Worm (Caenorhabditis elegans) whole organism, L3 larva: ENCODE results near the gene pstk-1.

Experiments
- R02D3.7 ChIP-seq: fragments of 150-350 bp; optimal IDR thresholded peaks from 2 replicates; lab custom pipeline; 2014; ENCODE audit warnings: missing biosample characterization, missing genetic modification characterization
- ZK546.5 ChIP-seq: sonication (generic microtip); optimal IDR thresholded peaks from 2 replicates; lab custom pipeline; 2017; ENCODE audit warnings: missing biosample characterization, missing genetic modification characterization
- aly-2 ChIP-seq: fragments of 150-350 bp; optimal IDR thresholded peaks from 2 replicates; lab custom pipeline; 2014; ENCODE audit warnings: missing biosample characterization, missing genetic modification characterization
- ama-1 ChIP-seq: fragments of 150-350 bp; optimal IDR thresholded peaks from 2 replicates; lab custom pipeline; 2018
- ceh-16 ChIP-seq: sonication (generic microtip); optimal IDR thresholded peaks from 2 replicates; lab custom pipeline; 2017; ENCODE audit warnings: missing biosample characterization, missing genetic modification characterization
- ceh-28 ChIP-seq: fragments of 150-350 bp; optimal IDR thresholded peaks from 2 replicates; lab custom pipeline; 2014; ENCODE audit warnings: missing biosample characterization, missing genetic modification reagents, missing genetic modification characterization
- ceh-9 ChIP-seq: sonication (generic microtip); optimal IDR thresholded peaks from 2 replicates; lab custom pipeline; 2018; ENCODE audit warnings: missing biosample characterization, missing genetic modification characterization
- egl-27 ChIP-seq: sonication (generic microtip); optimal IDR thresholded peaks from 4 replicates; lab custom pipeline; 2017; ENCODE audit warnings: missing biosample characterization, missing genetic modification reagents, missing genetic modification characterization
- egl-5 ChIP-seq: fragments of 150-350 bp; optimal IDR thresholded peaks from 2 replicates; lab custom pipeline; 2017; ENCODE audit warnings: missing biosample characterization, missing genetic modification reagents, missing genetic modification characterization, inconsistent platforms
- elt-1 ChIP-seq: fragments of 150-350 bp; optimal IDR thresholded peaks from 2 replicates; lab custom pipeline; 2014; ENCODE audit warnings: missing biosample characterization, missing genetic modification characterization
- elt-2 ChIP-seq: sonication (generic microtip); optimal IDR thresholded peaks from 2 replicates; lab custom pipeline; 2016; ENCODE audit warnings: missing genetic modification reagents, mild to moderate bottlenecking, missing genetic modification characterization, missing compliant biosample characterization
- eor-1 ChIP-seq, 2 experiments: fragments of 150-350 bp; optimal IDR thresholded peaks; 2 replicates each; lab custom pipeline; 2014 to 2018; ENCODE audit warnings: missing biosample characterization in 2 of 2, missing genetic modification characterization in 2 of 2
- fkh-10 ChIP-seq: sonication (generic microtip); optimal IDR thresholded peaks from 2 replicates; lab custom pipeline; 2017; ENCODE audit warnings: missing biosample characterization, missing genetic modification reagents, missing genetic modification characterization
- fkh-2 ChIP-seq: fragments of 150-350 bp; optimal IDR thresholded peaks from 2 replicates; lab custom pipeline; 2014; ENCODE audit warnings: missing biosample characterization, missing genetic modification reagents, missing genetic modification characterization
- fos-1 ChIP-seq: fragments of 150-350 bp; optimal IDR thresholded peaks from 2 replicates; lab custom pipeline; 2014; ENCODE audit warnings: missing biosample characterization, missing genetic modification characterization
- hmg-11 ChIP-seq: sonication (generic microtip); optimal IDR thresholded peaks from 2 replicates; lab custom pipeline; 2016; ENCODE audit warnings: missing genetic modification characterization, missing compliant biosample characterization
- jun-1 ChIP-seq: fragments of 150-350 bp; optimal IDR thresholded peaks from 2 replicates; lab custom pipeline; 2014; ENCODE audit warnings: missing biosample characterization, missing genetic modification reagents, missing genetic modification characterization
- lin-15B ChIP-seq: fragments of 150-350 bp; optimal IDR thresholded peaks from 2 replicates; lab custom pipeline; 2014; ENCODE audit warnings: missing biosample characterization, missing genetic modification characterization
- lin-39 ChIP-seq: fragments of 150-350 bp; optimal IDR thresholded peaks from 2 replicates; lab custom pipeline; 2018; ENCODE audit warnings: missing biosample characterization, missing genetic modification reagents, missing genetic modification characterization
- mdl-1 ChIP-seq: fragments of 150-350 bp; optimal IDR thresholded peaks from 2 replicates; lab custom pipeline; 2014; ENCODE audit warnings: missing biosample characterization, missing genetic modification characterization
- mml-1 ChIP-seq: fragments of 150-350 bp; sonication (generic microtip); optimal IDR thresholded peaks from 3 replicates; lab custom pipeline; 2014; ENCODE audit warnings: missing biosample characterization, missing genetic modification characterization
- nfya-1 ChIP-seq: sonication (generic microtip); optimal IDR thresholded peaks from 2 replicates; lab custom pipeline; 2017; ENCODE audit warnings: missing genetic modification characterization, mild to moderate bottlenecking, missing compliant biosample characterization, antibody characterized with exemption, moderate library complexity; ENCODE audit not compliant: insufficient read depth
- nhr-11 ChIP-seq: fragments of 150-350 bp; optimal IDR thresholded peaks from 2 replicates; lab custom pipeline; 2014; ENCODE audit warnings: missing biosample characterization, missing genetic modification characterization
- nhr-23 ChIP-seq: fragments of 150-350 bp; optimal IDR thresholded peaks from 2 replicates; lab custom pipeline; 2014; ENCODE audit warnings: missing biosample characterization, missing genetic modification reagents, missing genetic modification characterization
- nhr-25 ChIP-seq: sonication (generic microtip); optimal IDR thresholded peaks from 2 replicates; lab custom pipeline; 2017; ENCODE audit warnings: missing biosample characterization, missing genetic modification characterization
- nhr-28 ChIP-seq: fragments of 150-350 bp; optimal IDR thresholded peaks from 2 replicates; lab custom pipeline; 2014; ENCODE audit warnings: missing biosample characterization, missing genetic modification characterization
- nhr-43 ChIP-seq: sonication (generic microtip); optimal IDR thresholded peaks from 2 replicates; lab custom pipeline; 2016; ENCODE audit warnings: mild to moderate bottlenecking, missing genetic modification characterization, missing compliant biosample characterization; ENCODE audit not compliant: poor library complexity, severe bottlenecking
- nhr-67 ChIP-seq: fragments of 150-350 bp; optimal IDR thresholded peaks from 2 replicates; lab custom pipeline; 2014; ENCODE audit warnings: missing biosample characterization, missing genetic modification characterization
- nhr-77 ChIP-seq: fragments of 150-350 bp; optimal IDR thresholded peaks from 2 replicates; lab custom pipeline; 2014; ENCODE audit warnings: missing biosample characterization, missing genetic modification characterization
- pha-4 ChIP-seq: fragments of 150-350 bp; optimal IDR thresholded peaks from 2 replicates; lab custom pipeline; 2014; ENCODE audit warnings: missing biosample characterization, missing genetic modification reagents, missing genetic modification characterization
- pqm-1 ChIP-seq: fragments of 150-350 bp; optimal IDR thresholded peaks from 2 replicates; lab custom pipeline; 2017; ENCODE audit warnings: missing biosample characterization, missing genetic modification characterization, inconsistent platforms
- sea-2 ChIP-seq: fragments of 150-350 bp; sonication (generic microtip); optimal IDR thresholded peaks from 4 replicates; lab custom pipeline; 2014; ENCODE audit warnings: missing biosample characterization, missing genetic modification reagents, missing genetic modification characterization
- skn-1 ChIP-seq: fragments of 150-350 bp; optimal IDR thresholded peaks from 2 replicates; lab custom pipeline; 2014; ENCODE audit warnings: missing biosample characterization, missing genetic modification characterization
- snpc-4 ChIP-seq: fragments of 150-350 bp; optimal IDR thresholded peaks from 2 replicates; lab custom pipeline; 2014; ENCODE audit warnings: missing biosample characterization, missing genetic modification characterization
- tbx-2 ChIP-seq: sonication (generic microtip); optimal IDR thresholded peaks from 2 replicates; lab custom pipeline; 2016; ENCODE audit warnings: mild to moderate bottlenecking, missing genetic modification characterization, missing compliant biosample characterization
- unc-39 ChIP-seq: sonication (generic microtip); optimal IDR thresholded peaks from 4 replicates; lab custom pipeline; 2017; ENCODE audit warnings: missing biosample characterization, missing genetic modification characterization
- zag-1 ChIP-seq: fragments of 150-350 bp; optimal IDR thresholded peaks from 2 replicates; lab custom pipeline; 2014; ENCODE audit warnings: missing biosample characterization, missing genetic modification characterization
- ztf-11 ChIP-seq: fragments of 150-350 bp; optimal IDR thresholded peaks from 2 replicates; lab custom pipeline; 2014; ENCODE audit warnings: missing biosample characterization, missing genetic modification characterization
- ztf-4 ChIP-seq: fragments of 150-350 bp; optimal IDR thresholded peaks from 2 replicates; lab custom pipeline; 2014; ENCODE audit warnings: missing biosample characterization, missing genetic modification characterization

The pstk-1 gene

ce11 chrIII:12437020-12437419 lies 29.4 kb upstream of the pstk-1 start:
- no peak for TF ChIP-seq pqm-1 (tag; lab: Kevin White, UChicago)
- no peak for TF ChIP-seq nfya-1 (tag; lab: Kevin White, UChicago)
- no peak for TF ChIP-seq tbx-2
- TF ChIP-seq nhr-25, result no peak
- TF ChIP-seq ama-1, result no peak
- TF ChIP-seq fos-1 (tag; lab: Kevin White, UChicago), result no peak
- TF ChIP-seq eor-1 (tag; optimal IDR thresholded peaks at IDR 0.05; lab: Kevin White, UChicago), result no peak
- TF ChIP-seq, all 47 proteins: peak for 0

- no peak for TF ChIP-seq nhr-67 (tag; lab: Kevin White, UChicago)
- no peak for TF ChIP-seq nhr-43 (tag; lab: Kevin White, UChicago)
Measured at ce11 chrIII:12439056-12439455, 27.4 kb upstream of the pstk-1 start.

DNA sequence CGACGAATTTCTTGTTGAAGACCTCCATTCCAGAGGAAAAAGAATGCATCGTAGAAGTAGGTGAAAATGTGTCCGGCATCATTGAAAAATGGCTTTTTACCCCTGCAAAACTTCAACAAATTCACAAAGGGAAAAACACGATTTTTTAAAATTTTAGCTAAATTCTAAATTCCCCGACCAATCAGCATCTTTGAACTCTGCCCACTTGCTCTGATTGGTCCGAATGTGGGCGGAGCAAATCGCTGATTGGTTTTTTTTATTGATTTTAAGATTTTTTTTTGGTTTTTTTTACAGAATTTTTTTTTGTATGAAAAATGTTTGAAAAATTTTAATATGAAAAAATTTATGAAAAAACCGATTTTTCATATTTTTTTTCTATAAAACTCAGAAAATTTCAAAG lies 22.5 kb upstream of the pstk-1 start:
- TF ChIP-seq nfya-1 (tag; lab: Kevin White, UChicago), result peak; percentile 80
- no peak for TF ChIP-seq elt-1
- no peak for TF ChIP-seq fos-1 (tag; lab: Kevin White, UChicago)

DNA sequence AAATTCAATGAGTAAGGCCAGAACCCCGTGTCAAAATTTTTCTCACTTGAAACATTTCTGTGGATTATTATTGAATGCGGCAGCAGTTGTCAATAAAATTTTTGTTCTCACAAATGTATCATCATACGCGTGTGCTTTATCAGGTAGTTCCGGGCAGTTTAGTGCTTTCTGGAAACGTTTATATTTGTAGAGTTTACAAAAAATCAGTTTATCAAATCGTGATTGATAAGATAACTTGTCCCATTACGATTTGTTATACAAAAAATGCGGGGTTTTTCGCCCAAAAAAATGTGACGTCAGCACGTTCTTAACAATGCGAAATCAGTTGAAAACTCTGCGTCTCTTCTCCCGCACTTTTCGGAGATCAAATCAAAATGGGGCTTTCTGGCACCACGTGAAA lies 21.2 kb upstream of the pstk-1 start:
- TF ChIP-seq elt-2 (peak; percentile 92), nhr-11 (tag; lab: Kevin White, UChicago) (no peak), pha-4 (tag; lab: Kevin White, UChicago) (no peak)
- TF ChIP-seq, all 47 proteins: peak for 1

DNA sequence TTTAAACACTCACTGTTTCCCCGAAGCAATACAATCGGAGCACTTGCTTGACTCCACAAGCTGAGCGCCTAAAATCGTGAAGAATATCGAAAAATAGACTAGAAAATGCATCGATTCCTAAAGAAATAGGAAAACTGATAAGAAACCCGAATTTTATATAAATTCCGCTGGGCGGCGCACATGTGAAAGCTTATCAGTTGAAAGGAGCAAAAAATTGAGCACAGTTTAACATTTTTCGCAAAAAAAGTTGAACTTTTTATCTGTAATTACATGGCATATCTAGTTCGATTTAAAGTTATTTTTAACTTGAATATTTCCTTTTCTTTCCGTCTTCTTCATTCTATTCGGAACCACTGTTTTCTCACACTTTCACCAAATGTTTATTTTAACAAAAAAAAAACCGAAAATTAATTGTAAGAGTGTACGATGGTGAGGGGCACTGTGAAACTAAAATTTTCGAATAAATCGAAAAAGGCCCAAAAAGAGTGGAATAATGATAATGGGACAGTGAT lies 20.4 kb upstream of the pstk-1 start, which contains the start of gene Y49E10.18:
Y49E10.18 (minus strand) TSS at position 116 of the 512 bp plus-strand sequence.
- peak; percentile 85 for TF ChIP-seq pqm-1 (tag; lab: Kevin White, UChicago)
- no peak for TF ChIP-seq nhr-67 (tag; lab: Kevin White, UChicago)
- no peak for TF ChIP-seq unc-39 (tag; lab: Kevin White, UChicago)
- TF ChIP-seq egl-5 (tag; lab: Kevin White, UChicago), result no peak
- TF ChIP-seq aly-2 (tag; lab: Kevin White, UChicago), result no peak
- peak; percentile 7 for TF ChIP-seq jun-1 (tag; lab: Kevin White, UChicago)
- no peak for TF ChIP-seq zag-1 (tag; lab: Kevin White, UChicago)
- peak; percentile 91 for TF ChIP-seq elt-2

ce11 chrIII:12453315-12453714 lies 13.1 kb upstream of the pstk-1 start, which contains the start of gene ani-1:
TSS of gene ani-1 (minus strand) at chrIII:12453375.
- peak; percentile 81 for TF ChIP-seq lin-15B
- no peak for TF ChIP-seq ceh-28
- TF ChIP-seq hmg-11 (tag; lab: Kevin White, UChicago), result peak; percentile 67
- TF ChIP-seq nhr-77, result no peak
- peak; percentile 47 for TF ChIP-seq nhr-25
- peak; percentile 57 for TF ChIP-seq pha-4 (tag; lab: Kevin White, UChicago)
- peak; percentile 70 for TF ChIP-seq nhr-23 (tag; lab: Kevin White, UChicago)
- peak; percentile 34 for TF ChIP-seq fkh-10 (GFP tag; lab: Kevin White, UChicago)
- TF ChIP-seq lin-39 (tag; lab: Kevin White, UChicago), result peak; percentile 29
- no peak for TF ChIP-seq sea-2
- TF ChIP-seq ZK546.5 (tag; lab: Kevin White, UChicago), result no peak
- peak; percentile 83 for TF ChIP-seq nfya-1 (tag; lab: Kevin White, UChicago)
- TF ChIP-seq nhr-43 (tag; lab: Kevin White, UChicago), result peak; percentile 31
- TF ChIP-seq fos-1 (tag; lab: Kevin White, UChicago), result no peak
- TF ChIP-seq jun-1 (tag; lab: Kevin White, UChicago), result no peak
- TF ChIP-seq skn-1 (tag; lab: Kevin White, UChicago), result peak; percentile 38
- TF ChIP-seq ama-1, result peak; percentile 90
- peak; percentile 10 for TF ChIP-seq R02D3.7 (tag; lab: Kevin White, UChicago)
- TF ChIP-seq pqm-1 (tag; lab: Kevin White, UChicago), result no peak

- TF ChIP-seq mml-1 (no peak), R02D3.7 (tag; lab: Kevin White, UChicago) (no peak), ceh-16 (tag; lab: Kevin White, UChicago) (no peak), egl-5 (tag; lab: Kevin White, UChicago) (no peak), pqm-1 (tag; lab: Kevin White, UChicago) (peak; percentile 68), ceh-28 (peak; percentile 66), snpc-4 (no peak), ztf-4 (no peak), mdl-1 (no peak), egl-27 (tag; lab: Kevin White, UChicago) (no peak), ceh-9 (tag; lab: Kevin White, UChicago) (no peak), elt-2 (peak; percentile 81), nhr-28 (no peak), fkh-2 (no peak), jun-1 (tag; lab: Kevin White, UChicago) (no peak), ztf-11 (tag; lab: Kevin White, UChicago) (no peak), ama-1 (no peak), ZK546.5 (tag; lab: Kevin White, UChicago) (no peak), nhr-25 (no peak), elt-1 (no peak)
- TF ChIP-seq, all 47 proteins: peak for 3
Measured at ce11 chrIII:12453785-12454184, 12.6 kb upstream of the pstk-1 start.
